Fruit fly (Drosophila melanogaster) whole organism, embryonic: ENCODE results near the gene Pxd.
A peak's percentile ranks its signal among the peaks of the same experiment; 100 is the strongest.

ENCODE experiments used
- Atf6 ChIP-seq: fragments of 200-800 bp; sonication (Bioruptor generic); IDR thresholded peaks from 2 replicates; pipeline ENCODE4 v1.3.6; 2022; ENCODE audit warnings: missing biosample characterization, missing genetic modification characterization
- Bdp1 ChIP-seq: fragments of 200-800 bp; sonication (Bioruptor generic); optimal IDR thresholded peaks from 3 replicates; lab custom pipeline; 2016; ENCODE audit warnings: missing biosample characterization, missing genetic modification characterization
- Blimp-1 ChIP-seq: fragments of 200-800 bp; sonication (Bioruptor generic); optimal IDR thresholded peaks from 3 replicates; lab custom pipeline; 2018; ENCODE audit warnings: missing biosample characterization, missing genetic modification characterization, mild to moderate bottlenecking, moderate library complexity, missing genetic modification reagents
- C15 ChIP-seq: fragments of 200-800 bp; sonication (Bioruptor generic); IDR thresholded peaks from 3 replicates; pipeline ENCODE4 v1.3.6; 2022; ENCODE audit warnings: missing biosample characterization, missing genetic modification characterization
- CG10274 ChIP-seq: fragments of 200-800 bp; sonication (Bioruptor generic); optimal IDR thresholded peaks from 3 replicates; lab custom pipeline; 2017; ENCODE audit warnings: missing biosample characterization, mild to moderate bottlenecking, missing genetic modification characterization
- CG10543 ChIP-seq: fragments of 200-800 bp; sonication (Bioruptor generic); optimal IDR thresholded peaks from 3 replicates; lab custom pipeline; 2017; ENCODE audit warnings: missing biosample characterization, mild to moderate bottlenecking, missing genetic modification characterization, moderate library complexity
- CG10959 ChIP-seq: fragments of 200-800 bp; sonication (Bioruptor generic); IDR thresholded peaks from 2 replicates; pipeline ENCODE4 v1.3.6; 2022; ENCODE audit warnings: missing biosample characterization, missing genetic modification characterization
- CG11085 ChIP-seq: fragments of 200-800 bp; sonication (Bioruptor generic); IDR thresholded peaks from 2 replicates; pipeline ENCODE4 v1.3.6; 2022; ENCODE audit warnings: missing biosample characterization, missing genetic modification characterization
- CG11695 ChIP-seq: fragments of 200-800 bp; sonication (Bioruptor generic); IDR thresholded peaks from 3 replicates; pipeline ENCODE4 v1.3.6; 2022; ENCODE audit warnings: missing biosample characterization, missing genetic modification characterization
- CG12391 ChIP-seq: fragments of 200-800 bp; sonication (Bioruptor generic); optimal IDR thresholded peaks from 3 replicates; lab custom pipeline; 2018; ENCODE audit warnings: missing biosample characterization, mild to moderate bottlenecking, missing genetic modification characterization, moderate library complexity
- CG13287 ChIP-seq: fragments of 200-800 bp; sonication (Bioruptor generic); IDR thresholded peaks from 2 replicates; pipeline ENCODE4 v1.3.6; 2022; ENCODE audit warnings: missing biosample characterization, missing genetic modification characterization; ENCODE audit not compliant: partially characterized antibody
- CG13775 ChIP-seq: fragments of 200-800 bp; sonication (Bioruptor generic); optimal IDR thresholded peaks from 3 replicates; lab custom pipeline; 2017; ENCODE audit warnings: missing biosample characterization, mild to moderate bottlenecking, missing genetic modification characterization
- CG15011 ChIP-seq: fragments of 200-800 bp; sonication (Bioruptor generic); optimal IDR thresholded peaks from 3 replicates; lab custom pipeline; 2018; ENCODE audit warnings: missing biosample characterization, mild to moderate bottlenecking, missing genetic modification characterization
- CG18476 ChIP-seq: fragments of 200-800 bp; sonication (Bioruptor generic); optimal IDR thresholded peaks from 2 replicates; lab custom pipeline; 2016; ENCODE audit warnings: missing biosample characterization, mild to moderate bottlenecking, missing genetic modification characterization
- CG2116 ChIP-seq: fragments of 200-800 bp; sonication (Bioruptor generic); optimal IDR thresholded peaks from 3 replicates; lab custom pipeline; 2018; ENCODE audit warnings: missing biosample characterization, mild to moderate bottlenecking, missing genetic modification characterization
- CG3163 ChIP-seq: fragments of 200-800 bp; sonication (Bioruptor generic); optimal IDR thresholded peaks from 3 replicates; lab custom pipeline; 2016; ENCODE audit warnings: missing biosample characterization, missing genetic modification characterization
- CG4730 ChIP-seq: fragments of 200-800 bp; sonication (Bioruptor generic); IDR thresholded peaks from 2 replicates; pipeline ENCODE4 v1.3.6; 2022; ENCODE audit warnings: missing biosample characterization, missing genetic modification characterization
- CG6175 ChIP-seq: fragments of 200-800 bp; sonication (Bioruptor generic); IDR thresholded peaks from 3 replicates; pipeline ENCODE4 v1.3.6; 2022; ENCODE audit warnings: missing biosample characterization, missing genetic modification characterization
- CG6254 ChIP-seq: fragments of 200-800 bp; sonication (Bioruptor generic); optimal IDR thresholded peaks from 3 replicates; lab custom pipeline; 2017; ENCODE audit warnings: mild to moderate bottlenecking, missing biosample characterization, missing genetic modification reagents, missing genetic modification characterization
- CG6272 ChIP-seq: fragments of 200-800 bp; sonication (Bioruptor generic); IDR thresholded peaks from 2 replicates; pipeline ENCODE4 v1.3.6; 2022; ENCODE audit warnings: missing biosample characterization, missing genetic modification characterization
- CG6689 ChIP-seq: fragments of 200-800 bp; sonication (Bioruptor generic); IDR thresholded peaks from 2 replicates; pipeline ENCODE4 v1.3.6; 2022; ENCODE audit warnings: missing biosample characterization, missing genetic modification characterization
- CG6813 ChIP-seq: fragments of 200-800 bp; sonication (Bioruptor generic); optimal IDR thresholded peaks from 2 replicates; lab custom pipeline; 2017; ENCODE audit warnings: missing biosample characterization, missing genetic modification characterization, mild to moderate bottlenecking, moderate library complexity, missing genetic modification reagents
- CG7839 ChIP-seq: fragments of 200-800 bp; sonication (Bioruptor generic); optimal IDR thresholded peaks from 3 replicates; lab custom pipeline; 2018; ENCODE audit warnings: missing biosample characterization, mild to moderate bottlenecking, missing genetic modification characterization, moderate library complexity
- CG7963 ChIP-seq: fragments of 200-800 bp; sonication (Bioruptor generic); IDR thresholded peaks from 3 replicates; pipeline ENCODE4 v1.3.6; 2022; ENCODE audit warnings: missing biosample characterization, missing genetic modification characterization; ENCODE audit not compliant: partially characterized antibody
- CG9932 ChIP-seq: fragments of 200-800 bp; sonication (Bioruptor generic); IDR thresholded peaks from 2 replicates; pipeline ENCODE4 v1.3.6; 2022; ENCODE audit warnings: missing biosample characterization, missing genetic modification characterization
- CrebB ChIP-seq: fragments of 200-800 bp; sonication (Bioruptor generic); optimal IDR thresholded peaks from 3 replicates; lab custom pipeline; 2018; ENCODE audit warnings: missing biosample characterization, mild to moderate bottlenecking, missing genetic modification characterization
- Dip3 ChIP-seq: fragments of 200-800 bp; sonication (Bioruptor generic); optimal IDR thresholded peaks from 3 replicates; lab custom pipeline; 2016; ENCODE audit warnings: missing biosample characterization, missing genetic modification characterization
- Elba2 ChIP-seq: fragments of 200-800 bp; sonication (Bioruptor generic); optimal IDR thresholded peaks from 3 replicates; lab custom pipeline; 2016; ENCODE audit warnings: missing biosample characterization, missing genetic modification characterization
- Ets65A ChIP-seq: fragments of 200-800 bp; sonication (Bioruptor generic); peaks from one replicate; lab custom pipeline; 2016; ENCODE audit warnings: missing biosample characterization, missing genetic modification characterization
- Fer2 ChIP-seq: fragments of 200-800 bp; sonication (Bioruptor generic); optimal IDR thresholded peaks from 2 replicates; lab custom pipeline; 2018; ENCODE audit warnings: missing biosample characterization, mild to moderate bottlenecking, missing genetic modification characterization, moderate library complexity
- H2.0 ChIP-seq: fragments of 200-800 bp; sonication (Bioruptor generic); IDR thresholded peaks from 2 replicates; pipeline ENCODE4 v1.3.6; 2022; ENCODE audit warnings: missing biosample characterization, missing genetic modification characterization
- Hey ChIP-seq: fragments of 200-800 bp; sonication (Bioruptor generic); optimal IDR thresholded peaks from 3 replicates; lab custom pipeline; 2018; ENCODE audit warnings: missing biosample characterization, mild to moderate bottlenecking, missing genetic modification characterization
- Sry-β ChIP-seq: fragments of 200-800 bp; sonication (Bioruptor generic); optimal IDR thresholded peaks from 2 replicates; lab custom pipeline; 2018; ENCODE audit warnings: missing biosample characterization, mild to moderate bottlenecking, missing genetic modification characterization, moderate library complexity
- bcd ChIP-seq: fragments of 200-800 bp; sonication (Bioruptor generic); optimal IDR thresholded peaks from 2 replicates; lab custom pipeline; 2017; ENCODE audit warnings: missing biosample characterization, mild to moderate bottlenecking, missing genetic modification characterization
- bowl ChIP-seq: fragments of 200-800 bp; sonication (Bioruptor generic); IDR thresholded peaks from 2 replicates; pipeline ENCODE4 v1.3.6; 2022; ENCODE audit warnings: missing biosample characterization, missing genetic modification characterization
- chif ChIP-seq, 2 experiments: fragments of 200-800 bp; sonication (Bioruptor generic); optimal IDR thresholded peaks; 3 replicates each; lab custom pipeline; 2016; ENCODE audit warnings: missing biosample characterization in 2 of 2, missing genetic modification characterization in 2 of 2
- chn ChIP-seq: fragments of 200-800 bp; sonication (Bioruptor generic); optimal IDR thresholded peaks from 2 replicates; lab custom pipeline; 2016; ENCODE audit warnings: missing biosample characterization, missing genetic modification characterization
- disco-r ChIP-seq: fragments of 200-800 bp; sonication (Bioruptor generic); optimal IDR thresholded peaks from 2 replicates; lab custom pipeline; 2016; ENCODE audit warnings: missing biosample characterization, missing genetic modification characterization
- ems ChIP-seq: fragments of 200-800 bp; sonication (Bioruptor generic); optimal IDR thresholded peaks from 3 replicates; lab custom pipeline; 2016; ENCODE audit warnings: missing biosample characterization, missing genetic modification characterization
- fd102C ChIP-seq: fragments of 200-800 bp; sonication (Bioruptor generic); optimal IDR thresholded peaks from 2 replicates; lab custom pipeline; 2018; ENCODE audit warnings: missing biosample characterization, mild to moderate bottlenecking, missing genetic modification characterization, moderate library complexity
- hbn ChIP-seq: fragments of 200-800 bp; sonication (Bioruptor generic); IDR thresholded peaks from 2 replicates; pipeline ENCODE4 v1.3.6; 2022; ENCODE audit warnings: missing biosample characterization, missing genetic modification characterization; ENCODE audit not compliant: partially characterized antibody
- klu ChIP-seq: fragments of 200-800 bp; sonication (Bioruptor generic); IDR thresholded peaks from 2 replicates; pipeline ENCODE4 v1.3.6; 2022; ENCODE audit warnings: missing biosample characterization, missing genetic modification characterization
- lab ChIP-seq: fragments of 200-800 bp; sonication (Bioruptor generic); optimal IDR thresholded peaks from 3 replicates; lab custom pipeline; 2017; ENCODE audit warnings: missing biosample characterization, missing genetic modification characterization, mild to moderate bottlenecking, moderate library complexity, missing genetic modification reagents
- nerfin-1 ChIP-seq: fragments of 200-800 bp; sonication (Bioruptor generic); optimal IDR thresholded peaks from 3 replicates; lab custom pipeline; 2019; ENCODE audit warnings: missing biosample characterization, mild to moderate bottlenecking, missing genetic modification characterization, moderate library complexity
- p53 ChIP-seq: fragments of 200-800 bp; sonication (Bioruptor generic); optimal IDR thresholded peaks from 2 replicates; lab custom pipeline; 2016; ENCODE audit warnings: missing biosample characterization, missing genetic modification characterization
- scrt ChIP-seq: fragments of 200-800 bp; sonication (Bioruptor generic); optimal IDR thresholded peaks from 2 replicates; lab custom pipeline; 2018; ENCODE audit warnings: missing biosample characterization, mild to moderate bottlenecking, missing genetic modification characterization, moderate library complexity
- sr ChIP-seq: fragments of 200-800 bp; sonication (Bioruptor generic); IDR thresholded peaks from 3 replicates; pipeline ENCODE4 v1.3.6; 2022; ENCODE audit warnings: missing biosample characterization, missing genetic modification characterization
- tx ChIP-seq: fragments of 200-800 bp; sonication (Bioruptor generic); optimal IDR thresholded peaks from 2 replicates; lab custom pipeline; 2016; ENCODE audit warnings: missing biosample characterization, missing genetic modification characterization

Gene Pxd

dm6 chr3R:16986181-16987074 lies 27.9 kb upstream of the Pxd start (continued):
- TF ChIP-seq fd102C (GFP tag; lab: Kevin White, UChicago) (peak; percentile 8), Blimp-1 (GFP tag; lab: Kevin White, UChicago) (peak; percentile 62), Sry-β (GFP tag; lab: Kevin White, UChicago) (no peak), tx (GFP tag; lab: Kevin White, UChicago) (peak; percentile 91), klu (GFP tag; lab: Robert Waterston, UW) (peak; percentile 91), CrebB (tag; lab: Kevin White, UChicago) (peak; percentile 93), CG6689 (GFP tag; lab: Robert Waterston, UW) (peak; percentile 91), CG3163 (GFP tag; lab: Kevin White, UChicago) (peak; percentile 82), Dip3 (GFP tag; lab: Kevin White, UChicago) (peak; percentile 98), CG18476 (GFP tag; lab: Kevin White, UChicago) (peak; percentile 82), Elba2 (GFP tag; lab: Kevin White, UChicago) (no peak), CG6254 (GFP tag; lab: Kevin White, UChicago) (peak; percentile 25), CG9932 (GFP tag; lab: Robert Waterston, UW) (peak; percentile 99), CG11695 (GFP tag; lab: Robert Waterston, UW) (peak; percentile 94), Bdp1 (GFP tag; lab: Kevin White, UChicago) (peak; percentile 84), chn (GFP tag; lab: Kevin White, UChicago) (peak; percentile 88), CG2116 (GFP tag; lab: Kevin White, UChicago) (peak; percentile 36), CG10543 (GFP tag; lab: Kevin White, UChicago) (peak; percentile 98), scrt (GFP tag; lab: Kevin White, UChicago) (peak; percentile 87), CG6175 (GFP tag; lab: Robert Waterston, UW) (peak; percentile 96), Ets65A (GFP tag; lab: Kevin White, UChicago) (peak; percentile 99), CG11085 (GFP tag; lab: Robert Waterston, UW) (peak; percentile 95), CG12391 (tag; lab: Kevin White, UChicago) (peak; percentile 81), CG13775 (GFP tag; lab: Kevin White, UChicago) (peak; percentile 83), disco-r (peak; percentile 87), CG7839 (peak; percentile 96), CG6813 (GFP tag; lab: Kevin White, UChicago) (peak; percentile 89), bcd (GFP tag; lab: Kevin White, UChicago) (peak; percentile 93), hbn (GFP tag; lab: Robert Waterston, UW) (no peak), sr (GFP tag; lab: Robert Waterston, UW) (peak; percentile 91; the same call in 2 of the 3 replicates), CG13287 (GFP tag; lab: Robert Waterston, UW) (peak; percentile 20; the same call in 1 of the 2 replicates), lab (GFP tag; lab: Kevin White, UChicago) (peak; percentile 97), CG4730 (peak; percentile 95), chif (GFP tag; optimal IDR thresholded peaks at IDR 0.05; lab: Kevin White, UChicago) (peak; percentile 83 to 87), CG15011 (peak; percentile 87), H2.0 (peak; percentile 96), CG7963 (no peak), p53 (peak; percentile 83), nerfin-1 (peak; percentile 68), bowl (GFP tag; lab: Robert Waterston, UW) (peak; percentile 93), Atf6 (peak; percentile 98), Hey (tag; lab: Kevin White, UChicago) (peak; percentile 98), ems (GFP tag; lab: Kevin White, UChicago) (peak; percentile 86), Fer2 (tag; lab: Kevin White, UChicago) (peak; percentile 88), CG6272 (GFP tag; lab: Robert Waterston, UW) (peak; percentile 91), CG10959 (GFP tag; lab: Robert Waterston, UW) (peak; percentile 80), C15 (GFP tag; lab: Robert Waterston, UW) (peak; percentile 90), CG10274 (GFP tag; lab: Kevin White, UChicago) (peak; percentile 89)
